Worm (Caenorhabditis elegans) whole organism, L1 larva: ENCODE measurements around the gene ife-1.

Experiments used
- C04F5.9 ChIP-seq: sonication (generic microtip); optimal IDR thresholded peaks from 2 replicates; lab custom pipeline; 2016; ENCODE audit warnings: missing genetic modification characterization, missing compliant biosample characterization
- C16A3.4 ChIP-seq: fragments of 150-350 bp; optimal IDR thresholded peaks from 2 replicates; lab custom pipeline; 2014; ENCODE audit warnings: missing biosample characterization, missing genetic modification characterization
- C34B4.2 ChIP-seq: sonication (generic microtip); optimal IDR thresholded peaks from 2 replicates; lab custom pipeline; 2017; ENCODE audit warnings: mild to moderate bottlenecking, missing genetic modification characterization, missing compliant biosample characterization
- aha-1 ChIP-seq: fragments of 150-350 bp; optimal IDR thresholded peaks from 2 replicates; lab custom pipeline; 2014; ENCODE audit warnings: missing biosample characterization, missing genetic modification characterization
- alr-1 ChIP-seq: fragments of 200-800 bp; sonication (Bioruptor generic); optimal IDR thresholded peaks from 2 replicates; lab custom pipeline; 2018; ENCODE audit warnings: borderline replicate concordance, mild to moderate bottlenecking, missing genetic modification characterization, missing compliant biosample characterization
- aly-2 ChIP-seq: fragments of 150-350 bp; optimal IDR thresholded peaks from 2 replicates; lab custom pipeline; 2014; ENCODE audit warnings: missing biosample characterization, missing genetic modification characterization
- ama-1 ChIP-seq: fragments of 150-350 bp; optimal IDR thresholded peaks from 2 replicates; lab custom pipeline; 2014
- blmp-1 ChIP-seq: fragments of 150-350 bp; optimal IDR thresholded peaks from 2 replicates; lab custom pipeline; 2014; ENCODE audit warnings: missing biosample characterization, missing genetic modification characterization
- ceh-63 ChIP-seq: fragments of 200-800 bp; sonication (Bioruptor generic); optimal IDR thresholded peaks from 2 replicates; lab custom pipeline; 2018; ENCODE audit warnings: mild to moderate bottlenecking, missing genetic modification characterization, missing compliant biosample characterization
- ceh-8 ChIP-seq: fragments of 200-800 bp; sonication (Bioruptor generic); optimal IDR thresholded peaks from 2 replicates; lab custom pipeline; 2018; ENCODE audit warnings: mild to moderate bottlenecking, missing genetic modification characterization, moderate library complexity, missing compliant biosample characterization
- ceh-88 ChIP-seq: fragments of 200-800 bp; sonication (Bioruptor generic); IDR thresholded peaks from 2 replicates; pipeline ENCODE4 v1.3.6; 2022; ENCODE audit warnings: missing genetic modification characterization, missing compliant biosample characterization
- ces-1 ChIP-seq: fragments of 150-350 bp; optimal IDR thresholded peaks from 2 replicates; lab custom pipeline; 2014; ENCODE audit warnings: missing biosample characterization, missing genetic modification reagents, missing genetic modification characterization
- dpl-1 ChIP-seq, 3 experiments: fragments of 150-350 bp in 2 of 3; sonication (generic microtip) in 1 of 3; optimal IDR thresholded peaks; 2 replicates each; lab custom pipeline; 2014 to 2017; ENCODE audit warnings: missing biosample characterization in 3 of 3, missing genetic modification characterization in 3 of 3, missing genetic modification reagents in 3 of 3
- dsc-1 ChIP-seq: sonication (generic microtip); optimal IDR thresholded peaks from 2 replicates; lab custom pipeline; 2016; ENCODE audit warnings: mild to moderate bottlenecking, missing genetic modification characterization, missing compliant biosample characterization
- efl-1 ChIP-seq, 4 experiments: fragments of 150-350 bp; optimal IDR thresholded peaks in 3 of 4; peaks in 1 of 4; 1 replicate in 1 of 4; 2 replicates in 3 of 4; lab custom pipeline; 2014; ENCODE audit warnings: missing biosample characterization in 2 of 4, missing genetic modification characterization in 2 of 4, missing genetic modification reagents in 2 of 4
- egl-13 ChIP-seq: sonication (generic microtip); optimal IDR thresholded peaks from 2 replicates; lab custom pipeline; 2016; ENCODE audit warnings: missing genotype, missing genetic modification reagents, missing genetic modification characterization, missing compliant biosample characterization
- egl-27 ChIP-seq, 2 experiments: fragments of 150-350 bp in 1 of 2; sonication (generic microtip); optimal IDR thresholded peaks; 3 replicates each; lab custom pipeline; 2017 to 2018; ENCODE audit warnings: missing biosample characterization in 2 of 2, missing genetic modification characterization in 2 of 2, missing genetic modification reagents in 2 of 2
- elt-2 ChIP-seq: sonication (generic microtip); optimal IDR thresholded peaks from 2 replicates; lab custom pipeline; 2016; ENCODE audit warnings: missing genetic modification characterization, mild to moderate bottlenecking, inconsistent platforms, missing compliant biosample characterization, missing genetic modification reagents
- fkh-4 ChIP-seq: sonication (generic microtip); optimal IDR thresholded peaks from 2 replicates; lab custom pipeline; 2016; ENCODE audit warnings: missing compliant biosample characterization, missing genetic modification characterization, borderline replicate concordance
- fkh-8 ChIP-seq: sonication (generic microtip); optimal IDR thresholded peaks from 2 replicates; lab custom pipeline; 2016; ENCODE audit warnings: mild to moderate bottlenecking, missing genetic modification characterization, missing compliant biosample characterization
- fos-1 ChIP-seq: fragments of 150-350 bp; optimal IDR thresholded peaks from 2 replicates; lab custom pipeline; 2014; ENCODE audit warnings: missing biosample characterization, missing genetic modification characterization
- grh-1 ChIP-seq: fragments of 200-800 bp; sonication (Bioruptor generic); IDR thresholded peaks from 2 replicates; pipeline ENCODE4 v1.3.6; 2022; ENCODE audit warnings: missing genetic modification reagents, missing genetic modification characterization, missing compliant biosample characterization
- hlh-17 ChIP-seq: fragments of 200-800 bp; sonication (Bioruptor generic); optimal IDR thresholded peaks from 2 replicates; lab custom pipeline; 2018; ENCODE audit warnings: missing genetic modification characterization, mild to moderate bottlenecking, missing compliant biosample characterization, moderate library complexity, borderline replicate concordance
- hlh-4 ChIP-seq: sonication (generic microtip); optimal IDR thresholded peaks from 2 replicates; lab custom pipeline; 2016; ENCODE audit warnings: mild to moderate bottlenecking, missing genetic modification characterization, missing compliant biosample characterization
- irx-1 ChIP-seq: sonication (generic microtip); optimal IDR thresholded peaks from 2 replicates; lab custom pipeline; 2016; ENCODE audit warnings: missing genetic modification characterization, missing compliant biosample characterization
- isw-1 ChIP-seq: fragments of 200-800 bp; sonication (Bioruptor generic); IDR thresholded peaks from 2 replicates; pipeline ENCODE4 v1.3.6; 2022; ENCODE audit warnings: missing genetic modification characterization, missing compliant biosample characterization
- jun-1 ChIP-seq: fragments of 150-350 bp; optimal IDR thresholded peaks from 2 replicates; lab custom pipeline; 2014; ENCODE audit warnings: missing biosample characterization, missing genetic modification reagents, missing genetic modification characterization
- lin-13 ChIP-seq: fragments of 150-350 bp; optimal IDR thresholded peaks from 2 replicates; lab custom pipeline; 2014; ENCODE audit warnings: missing biosample characterization, missing genetic modification reagents, missing genetic modification characterization
- lin-35 ChIP-seq, 2 experiments: fragments of 150-350 bp; optimal IDR thresholded peaks; 2 replicates each; lab custom pipeline; 2014; ENCODE audit warnings: missing biosample characterization in 2 of 2, missing genetic modification characterization in 2 of 2, missing genetic modification reagents in 2 of 2
- lsy-2 ChIP-seq, 2 experiments: fragments of 150-350 bp; optimal IDR thresholded peaks; 2 replicates each; lab custom pipeline; 2014; ENCODE audit warnings: missing biosample characterization in 2 of 2, missing genetic modification characterization in 2 of 2
- mab-9 ChIP-seq: fragments of 200-800 bp; sonication (Bioruptor generic); IDR thresholded peaks from 2 replicates; pipeline ENCODE4 v1.3.6; 2022; ENCODE audit warnings: missing genetic modification reagents, missing genetic modification characterization, missing compliant biosample characterization
- mep-1 ChIP-seq: fragments of 150-350 bp; optimal IDR thresholded peaks from 2 replicates; lab custom pipeline; 2014; ENCODE audit warnings: missing biosample characterization, missing genetic modification characterization
- nhr-11 ChIP-seq: fragments of 150-350 bp; optimal IDR thresholded peaks from 2 replicates; lab custom pipeline; 2014; ENCODE audit warnings: missing biosample characterization, missing genetic modification characterization
- nhr-19 ChIP-seq: fragments of 200-800 bp; sonication (Bioruptor generic); conservative IDR thresholded peaks from 2 replicates; pipeline ENCODE4 v1.3.6; 2022; ENCODE audit warnings: missing genetic modification characterization, missing compliant biosample characterization
- nhr-20 ChIP-seq: sonication (generic microtip); optimal IDR thresholded peaks from 2 replicates; lab custom pipeline; 2016; ENCODE audit warnings: mild to moderate bottlenecking, missing genetic modification characterization, missing compliant biosample characterization
- nhr-237 ChIP-seq: fragments of 150-350 bp; optimal IDR thresholded peaks from 2 replicates; lab custom pipeline; 2014; ENCODE audit warnings: missing biosample characterization, missing genetic modification characterization
- nhr-47 ChIP-seq: sonication (generic microtip); optimal IDR thresholded peaks from 2 replicates; lab custom pipeline; 2016; ENCODE audit warnings: mild to moderate bottlenecking, missing genetic modification characterization, moderate library complexity, missing compliant biosample characterization
- nhr-71 ChIP-seq: sonication (generic microtip); optimal IDR thresholded peaks from 2 replicates; lab custom pipeline; 2016; ENCODE audit warnings: mild to moderate bottlenecking, missing genetic modification characterization, moderate library complexity, missing compliant biosample characterization
- nhr-76 ChIP-seq: sonication (generic microtip); optimal IDR thresholded peaks from 2 replicates; lab custom pipeline; 2017; ENCODE audit warnings: missing biosample characterization, missing genetic modification characterization
- pag-3 ChIP-seq: sonication (generic microtip); optimal IDR thresholded peaks from 2 replicates; lab custom pipeline; 2017; ENCODE audit warnings: missing genetic modification characterization, mild to moderate bottlenecking, missing compliant biosample characterization, antibody characterized with exemption, borderline replicate concordance; ENCODE audit not compliant: insufficient read depth
- pax-3 ChIP-seq: fragments of 200-800 bp; sonication (Bioruptor generic); optimal IDR thresholded peaks from 2 replicates; lab custom pipeline; 2018; ENCODE audit warnings: mild to moderate bottlenecking, missing genetic modification characterization, moderate library complexity, missing compliant biosample characterization
- pqm-1 ChIP-seq: sonication (generic microtip); optimal IDR thresholded peaks from 3 replicates; lab custom pipeline; 2017; ENCODE audit warnings: missing biosample characterization, missing genetic modification characterization
- snpc-4 ChIP-seq: fragments of 150-350 bp; optimal IDR thresholded peaks from 2 replicates; lab custom pipeline; 2014; ENCODE audit warnings: missing biosample characterization, missing genetic modification characterization
- snu-23 ChIP-seq: sonication (generic microtip); optimal IDR thresholded peaks from 2 replicates; lab custom pipeline; 2016; ENCODE audit warnings: missing genetic modification characterization, missing compliant biosample characterization
- sup-37 ChIP-seq: fragments of 200-800 bp; sonication (Bioruptor generic); optimal IDR thresholded peaks from 2 replicates; lab custom pipeline; 2018; ENCODE audit warnings: mild to moderate bottlenecking, missing genetic modification characterization, missing compliant biosample characterization
- swsn-7 ChIP-seq: sonication (generic microtip); optimal IDR thresholded peaks from 2 replicates; lab custom pipeline; 2016; ENCODE audit warnings: missing genetic modification characterization, missing compliant biosample characterization
- tlp-1 ChIP-seq: fragments of 150-350 bp; optimal IDR thresholded peaks from 2 replicates; lab custom pipeline; 2014; ENCODE audit warnings: missing biosample characterization, missing genetic modification characterization
- unc-130 ChIP-seq: fragments of 150-350 bp; optimal IDR thresholded peaks from 2 replicates; lab custom pipeline; 2017; ENCODE audit warnings: missing biosample characterization, missing genetic modification characterization, inconsistent platforms
- unc-30 ChIP-seq: sonication (generic microtip); optimal IDR thresholded peaks from 2 replicates; lab custom pipeline; 2017; ENCODE audit warnings: missing biosample characterization, missing genetic modification characterization
- unc-98 ChIP-seq: fragments of 200-800 bp; sonication (Bioruptor generic); IDR thresholded peaks from 2 replicates; pipeline ENCODE4 v1.3.6; 2022; ENCODE audit warnings: missing genetic modification characterization, missing compliant biosample characterization
- xbp-1 ChIP-seq: sonication (generic microtip); optimal IDR thresholded peaks from 2 replicates; lab custom pipeline; 2016; ENCODE audit warnings: missing genetic modification characterization, missing compliant biosample characterization
- ztf-11 ChIP-seq, 2 experiments: sonication (generic microtip); optimal IDR thresholded peaks; 2 replicates each; lab custom pipeline; 2016 to 2017; ENCODE audit warnings: missing genetic modification characterization in 2 of 2, missing biosample characterization in 1 of 2, missing compliant biosample characterization in 1 of 2
- ztf-4 ChIP-seq: fragments of 150-350 bp; optimal IDR thresholded peaks from 2 replicates; lab custom pipeline; 2014; ENCODE audit warnings: missing biosample characterization, missing genetic modification characterization

Gene ife-1

DNA sequence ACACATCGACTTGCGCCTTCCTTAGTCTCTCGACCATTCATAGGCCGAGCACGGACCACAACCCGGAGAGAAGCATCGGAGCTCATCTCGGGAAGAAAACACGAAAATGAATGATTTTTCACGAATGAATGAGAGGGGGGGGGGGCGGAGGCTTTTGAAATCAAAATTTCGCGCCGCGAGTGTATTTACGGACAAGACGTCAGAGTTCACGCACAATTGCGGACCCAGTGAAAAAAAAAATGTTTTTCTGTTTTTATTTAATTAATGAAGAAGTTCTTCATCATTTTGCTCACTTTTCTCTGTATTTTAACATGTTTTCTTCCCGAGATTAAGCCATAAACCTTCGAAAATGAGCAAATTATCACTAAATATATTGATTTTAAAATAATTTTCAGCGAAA lies 36.1 kb upstream of the ife-1 start, which contains the start of the genes klp-19 and slc-36.1 (continued):
- peak; percentile 34 for TF ChIP-seq xbp-1
- TF ChIP-seq ceh-63 (GFP tag; lab: Kevin White, UChicago), result no peak
- TF ChIP-seq mab-9 (GFP tag; lab: Robert Waterston, UW), result no peak; the same call in 1 of the 2 replicates
- TF ChIP-seq ces-1 (GFP tag; lab: Kevin White, UChicago), result no peak
- TF ChIP-seq dsc-1 (tag; lab: Kevin White, UChicago), result peak; percentile 42
- peak; percentile 86 to 87 for TF ChIP-seq lin-35 (GFP tag; optimal IDR thresholded peaks at IDR 0.05; lab: Kevin White, UChicago)
- TF ChIP-seq irx-1 (tag; lab: Kevin White, UChicago), result peak; percentile 38
- no peak for TF ChIP-seq hlh-4
- TF ChIP-seq pax-3, result no peak
- peak; percentile 74 for TF ChIP-seq mep-1 (tag; lab: Kevin White, UChicago)
- TF ChIP-seq nhr-237 (tag; lab: Kevin White, UChicago), result no peak
- TF ChIP-seq nhr-11 (tag; lab: Kevin White, UChicago), result no peak
- peak; percentile 60 for TF ChIP-seq nhr-47
- TF ChIP-seq egl-27 (tag; optimal IDR thresholded peaks at IDR 0.05; lab: Kevin White, UChicago), result no peak
- no peak for TF ChIP-seq ceh-8 (GFP tag; lab: Kevin White, UChicago)
- TF ChIP-seq aly-2 (tag; lab: Kevin White, UChicago), result no peak
- TF ChIP-seq aha-1 (tag; lab: Kevin White, UChicago), result no peak
- peak; percentile 12 for TF ChIP-seq lin-13 (GFP tag; lab: Kevin White, UChicago)
- TF ChIP-seq unc-30 (tag; lab: Kevin White, UChicago), result no peak
- TF ChIP-seq fkh-4 (tag; lab: Kevin White, UChicago), result no peak
- peak; percentile 22 for TF ChIP-seq pag-3 (tag; lab: Kevin White, UChicago)
- TF ChIP-seq pqm-1 (tag; lab: Kevin White, UChicago), result no peak
- no peak for TF ChIP-seq ama-1 (lab: Kevin White, UChicago)
- TF ChIP-seq unc-98 (GFP tag; lab: Robert Waterston, UW), result no peak
- no peak for TF ChIP-seq jun-1 (tag; lab: Kevin White, UChicago)
- no peak for TF ChIP-seq ztf-11 (tag; optimal IDR thresholded peaks at IDR 0.05; lab: Kevin White, UChicago)
- TF ChIP-seq C34B4.2 (tag; lab: Kevin White, UChicago), result no peak
- peak; percentile 17 for TF ChIP-seq unc-130
- TF ChIP-seq blmp-1, result no peak
- TF ChIP-seq isw-1, result peak; percentile 29
- no peak for TF ChIP-seq C16A3.4 (tag; lab: Kevin White, UChicago)
- no peak for TF ChIP-seq elt-2 (tag; lab: Kevin White, UChicago)
- peak; percentile 27 for TF ChIP-seq fkh-8 (tag; lab: Kevin White, UChicago)
- no peak for TF ChIP-seq egl-13 (tag; lab: Kevin White, UChicago)
- TF ChIP-seq grh-1, result no peak
- TF ChIP-seq sup-37, result no peak
- no peak for TF ChIP-seq alr-1 (tag; lab: Kevin White, UChicago)
- TF ChIP-seq nhr-76 (tag; lab: Kevin White, UChicago), result no peak
- TF ChIP-seq ztf-4 (tag; lab: Kevin White, UChicago), result no peak
- no peak for TF ChIP-seq tlp-1
- TF ChIP-seq C04F5.9 (tag; lab: Kevin White, UChicago), result peak; percentile 30
- no peak for TF ChIP-seq ceh-88 (GFP tag; lab: Robert Waterston, UW)
- no peak for TF ChIP-seq fos-1 (tag; lab: Kevin White, UChicago)
- TF ChIP-seq, all 84 proteins: peak for 29

DNA sequence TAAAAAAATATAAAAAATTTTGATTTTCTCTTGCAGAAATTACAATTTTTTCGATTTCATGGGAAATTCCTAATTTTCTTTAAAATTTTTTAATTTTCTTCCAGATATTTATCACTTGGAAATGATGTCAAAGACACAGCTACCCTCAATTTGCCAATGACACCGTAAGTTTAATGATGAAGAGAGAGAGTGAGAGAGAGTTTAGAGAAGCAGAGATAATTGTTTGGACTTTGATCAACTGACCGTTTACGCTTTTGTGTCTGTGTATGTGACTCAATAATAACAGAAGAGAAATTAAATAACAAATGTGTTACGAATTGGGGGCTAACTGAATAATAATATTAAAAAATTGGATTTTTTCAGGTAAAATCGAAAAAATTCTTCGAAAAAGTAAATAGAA lies 32.7 kb upstream of the ife-1 start:
- TF ChIP-seq nhr-19 (GFP tag; lab: Robert Waterston, UW), result 0 out of 2 replicates have a peak, but pooled peaks have one; percentile 2
- peak; percentile 35 for TF ChIP-seq nhr-71 (tag; lab: Kevin White, UChicago)
- TF ChIP-seq nhr-20, result peak; percentile 13
- no peak for TF ChIP-seq hlh-17 (GFP tag; lab: Kevin White, UChicago)
- TF ChIP-seq snpc-4 (tag; lab: Kevin White, UChicago), result peak; percentile 1
- peak; percentile 31 for TF ChIP-seq mep-1 (tag; lab: Kevin White, UChicago)
- peak in 1 of 2 experiments; percentile 23 for TF ChIP-seq lsy-2 (tag; optimal IDR thresholded peaks at IDR 0.05; lab: Kevin White, UChicago)
- TF ChIP-seq lin-35 (GFP tag; optimal IDR thresholded peaks at IDR 0.05; lab: Kevin White, UChicago), result peak; percentile 33 to 54
- no peak for TF ChIP-seq swsn-7
- TF ChIP-seq C34B4.2 (tag; lab: Kevin White, UChicago), result no peak
- TF ChIP-seq snu-23 (GFP tag; lab: Kevin White, UChicago), result peak; percentile 57
- peak; percentile 8 for TF ChIP-seq jun-1 (tag; lab: Kevin White, UChicago)
- TF ChIP-seq efl-1 (optimal IDR thresholded peaks at IDR 0.05; lab: Kevin White, UChicago), result peak in 1 of 2 experiments; percentile 11
- peak; percentile 45 to 95 for TF ChIP-seq efl-1 (GFP tag; optimal IDR thresholded peaks at IDR 0.05 in 1 of 2; lab: Kevin White, UChicago)
- TF ChIP-seq dpl-1 (GFP tag; optimal IDR thresholded peaks at IDR 0.05; lab: Kevin White, UChicago), result peak; percentile 12 to 40 (median 27)
- no peak for TF ChIP-seq aly-2 (tag; lab: Kevin White, UChicago)
